Worm (Caenorhabditis elegans) whole organism, mixed stage, embryonic: ENCODE results near the gene F23B12.4.

ENCODE experiments used
- bed-3 ChIP-seq: fragments of 200-800 bp; sonication (Bioruptor generic); optimal IDR thresholded peaks from 3 replicates; lab custom pipeline; 2018; ENCODE audit warnings: mild to moderate bottlenecking, missing genetic modification characterization, moderate library complexity, missing compliant biosample characterization
- blmp-1 ChIP-seq: fragments of 150-350 bp; optimal IDR thresholded peaks from 2 replicates; lab custom pipeline; 2014; ENCODE audit warnings: missing biosample characterization, missing genetic modification characterization
- ceh-39 ChIP-seq: fragments of 150-350 bp; optimal IDR thresholded peaks from 2 replicates; lab custom pipeline; 2014; ENCODE audit warnings: missing biosample characterization, missing genetic modification characterization
- ceh-43 ChIP-seq: fragments of 200-800 bp; sonication (Bioruptor generic); optimal IDR thresholded peaks from 2 replicates; lab custom pipeline; 2018; ENCODE audit warnings: mild to moderate bottlenecking, missing genetic modification characterization, moderate library complexity, missing compliant biosample characterization
- ces-1 ChIP-seq: fragments of 150-350 bp; optimal IDR thresholded peaks from 2 replicates; lab custom pipeline; 2014; ENCODE audit warnings: missing biosample characterization, missing genetic modification reagents, missing genetic modification characterization
- elt-1 ChIP-seq: sonication (generic microtip); optimal IDR thresholded peaks from 2 replicates; lab custom pipeline; 2017; ENCODE audit warnings: missing genetic modification characterization, mild to moderate bottlenecking, missing compliant biosample characterization, antibody characterized with exemption, moderate library complexity, borderline replicate concordance; ENCODE audit not compliant: insufficient read depth
- elt-3 ChIP-seq: fragments of 150-350 bp; optimal IDR thresholded peaks from 2 replicates; lab custom pipeline; 2014; ENCODE audit warnings: missing biosample characterization, missing genetic modification characterization
- flh-1 ChIP-seq: fragments of 200-800 bp; sonication (Bioruptor generic); optimal IDR thresholded peaks from 2 replicates; lab custom pipeline; 2018; ENCODE audit warnings: mild to moderate bottlenecking, missing genetic modification characterization, moderate library complexity, missing compliant biosample characterization
- ham-2 ChIP-seq: fragments of 200-800 bp; sonication (Bioruptor generic); optimal IDR thresholded peaks from 2 replicates; lab custom pipeline; 2018; ENCODE audit warnings: mild to moderate bottlenecking, missing genetic modification characterization, missing compliant biosample characterization
- hlh-1 ChIP-seq: fragments of 150-350 bp; optimal IDR thresholded peaks from 2 replicates; lab custom pipeline; 2014; ENCODE audit warnings: missing biosample characterization, missing genetic modification reagents, missing genetic modification characterization
- lin-13 ChIP-seq: fragments of 150-350 bp; optimal IDR thresholded peaks from 2 replicates; lab custom pipeline; 2014; ENCODE audit warnings: missing biosample characterization, missing genetic modification characterization
- lin-32 ChIP-seq: fragments of 200-800 bp; sonication (Bioruptor generic); optimal IDR thresholded peaks from 2 replicates; lab custom pipeline; 2018; ENCODE audit warnings: mild to moderate bottlenecking, missing genetic modification characterization, missing compliant biosample characterization
- lsy-2 ChIP-seq: fragments of 150-350 bp; optimal IDR thresholded peaks from 2 replicates; lab custom pipeline; 2014; ENCODE audit warnings: missing biosample characterization, missing genetic modification characterization
- mab-5 ChIP-seq: fragments of 150-350 bp; optimal IDR thresholded peaks from 2 replicates; lab custom pipeline; 2014; ENCODE audit warnings: missing biosample characterization, missing genetic modification characterization
- mep-1 ChIP-seq: fragments of 150-350 bp; optimal IDR thresholded peaks from 2 replicates; lab custom pipeline; 2017; ENCODE audit warnings: missing biosample characterization, missing genetic modification reagents, missing genetic modification characterization, inconsistent platforms
- nhr-12 ChIP-seq: fragments of 150-350 bp; optimal IDR thresholded peaks from 2 replicates; lab custom pipeline; 2014; ENCODE audit warnings: missing biosample characterization, missing genetic modification characterization
- nhr-2 ChIP-seq: fragments of 150-350 bp; optimal IDR thresholded peaks from 2 replicates; lab custom pipeline; 2014; ENCODE audit warnings: missing biosample characterization, missing genetic modification characterization
- nhr-237 ChIP-seq: fragments of 150-350 bp; optimal IDR thresholded peaks from 2 replicates; lab custom pipeline; 2014; ENCODE audit warnings: missing biosample characterization, missing genetic modification characterization
- nhr-28 ChIP-seq: fragments of 150-350 bp; optimal IDR thresholded peaks from 2 replicates; lab custom pipeline; 2014; ENCODE audit warnings: missing biosample characterization, missing genetic modification characterization
- nhr-76 ChIP-seq: sonication (generic microtip); optimal IDR thresholded peaks from 2 replicates; lab custom pipeline; 2017; ENCODE audit warnings: missing biosample characterization, missing genetic modification characterization
- pha-4 ChIP-seq: fragments of 150-350 bp; optimal IDR thresholded peaks from 2 replicates; lab custom pipeline; 2018; ENCODE audit warnings: missing biosample characterization, missing genetic modification reagents, missing genetic modification characterization
- sem-2 ChIP-seq: fragments of 200-800 bp; sonication (Bioruptor generic); optimal IDR thresholded peaks from 2 replicates; lab custom pipeline; 2018; ENCODE audit warnings: mild to moderate bottlenecking, missing genetic modification characterization, missing compliant biosample characterization
- snpc-4 ChIP-seq: fragments of 150-350 bp; optimal IDR thresholded peaks from 2 replicates; lab custom pipeline; 2014; ENCODE audit warnings: missing biosample characterization, missing genetic modification characterization
- sptf-1 ChIP-seq: sonication (generic microtip); optimal IDR thresholded peaks from 2 replicates; lab custom pipeline; 2017; ENCODE audit warnings: mild to moderate bottlenecking, missing genetic modification characterization, moderate library complexity, missing compliant biosample characterization
- tbx-8 ChIP-seq: fragments of 200-800 bp; sonication (Bioruptor generic); optimal IDR thresholded peaks from 2 replicates; lab custom pipeline; 2018; ENCODE audit warnings: mild to moderate bottlenecking, missing genetic modification characterization, moderate library complexity, missing compliant biosample characterization
- unc-120 ChIP-seq: sonication (generic microtip); optimal IDR thresholded peaks from 2 replicates; lab custom pipeline; 2017; ENCODE audit warnings: missing genetic modification characterization, missing compliant biosample characterization; ENCODE audit not compliant: poor library complexity, severe bottlenecking
- unc-62 ChIP-seq: fragments of 150-350 bp; optimal IDR thresholded peaks from 2 replicates; lab custom pipeline; 2014; ENCODE audit warnings: missing biosample characterization, missing genetic modification reagents, missing genetic modification characterization
- zip-8 ChIP-seq: fragments of 150-350 bp; optimal IDR thresholded peaks from 2 replicates; lab custom pipeline; 2014; ENCODE audit warnings: missing biosample characterization, missing genetic modification characterization

The F23B12.4 gene

ce11 chrV:14405647-14406046, 35.3 kb upstream of the F23B12.4 start:
- TF ChIP-seq nhr-76 (tag; lab: Kevin White, UChicago), result no peak
- no peak for TF ChIP-seq elt-1
- TF ChIP-seq blmp-1 (tag; lab: Kevin White, UChicago), result no peak
- no peak for TF ChIP-seq hlh-1 (tag; lab: Kevin White, UChicago)

- TF ChIP-seq snpc-4 (tag; lab: Kevin White, UChicago) (no peak), mep-1 (tag; lab: Kevin White, UChicago) (no peak), flh-1 (GFP tag; lab: Kevin White, UChicago) (no peak), nhr-28 (tag; lab: Kevin White, UChicago) (no peak), ces-1 (GFP tag; lab: Kevin White, UChicago) (no peak), ceh-43 (GFP tag; lab: Kevin White, UChicago) (no peak), tbx-8 (GFP tag; lab: Kevin White, UChicago) (no peak), elt-3 (tag; lab: Kevin White, UChicago) (no peak), blmp-1 (tag; lab: Kevin White, UChicago) (no peak)
Measured at ce11 chrV:14408774-14409173, 32.2 kb upstream of the F23B12.4 start, which contains the start of gene gnrr-2. Gene gnrr-2, plus strand, starts transcription at chrV:14409074.

DNA sequence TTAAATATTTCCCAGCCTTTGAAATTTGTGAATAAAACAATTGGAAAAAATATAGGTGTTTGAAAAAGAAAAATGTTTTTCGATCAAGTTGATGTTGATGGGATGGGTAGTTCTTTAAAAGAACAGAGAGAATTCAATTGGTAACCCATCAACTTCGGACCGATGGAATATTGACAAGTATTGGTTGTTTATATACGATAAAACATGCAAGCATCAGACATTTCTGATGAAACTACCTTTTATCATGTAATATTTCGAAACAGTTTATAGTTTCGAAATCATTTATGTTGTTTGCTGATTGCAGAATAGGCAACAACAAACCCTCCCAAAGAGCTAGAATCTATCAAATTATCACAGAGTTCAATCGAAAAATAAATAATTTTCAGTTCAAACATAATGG, 31.0 kb upstream of the F23B12.4 start:
- TF ChIP-seq sptf-1 (tag; lab: Kevin White, UChicago) (no peak), pha-4 (tag; lab: Kevin White, UChicago) (no peak)

DNA sequence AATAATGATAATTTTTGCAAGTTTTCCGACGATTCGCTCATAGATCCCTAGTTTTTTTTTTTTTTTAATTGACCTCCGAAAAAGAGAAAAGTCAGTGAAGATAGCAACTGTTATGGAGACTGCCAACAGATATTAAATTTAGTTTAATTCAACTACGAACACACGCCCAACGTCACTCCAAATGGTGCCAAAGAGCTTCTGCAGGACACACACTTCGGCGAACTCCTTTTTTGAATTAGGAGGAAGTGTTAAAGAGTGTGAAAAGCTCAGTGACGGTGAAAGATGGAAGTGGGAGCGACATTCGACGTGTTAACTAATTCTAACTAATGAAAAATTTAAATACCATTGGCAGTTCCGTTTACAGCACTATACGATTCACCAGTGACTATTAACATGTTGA, 29.0 kb upstream of the F23B12.4 start:
- TF ChIP-seq lin-13 (no peak), zip-8 (tag; lab: Kevin White, UChicago) (no peak), ces-1 (GFP tag; lab: Kevin White, UChicago) (no peak), mep-1 (tag; lab: Kevin White, UChicago) (no peak), lsy-2 (no peak), bed-3 (GFP tag; lab: Kevin White, UChicago) (no peak), nhr-237 (tag; lab: Kevin White, UChicago) (no peak), ham-2 (GFP tag; lab: Kevin White, UChicago) (no peak)

ce11 chrV:14414032-14414431, 26.9 kb upstream of the F23B12.4 start:
- no peak for TF ChIP-seq sem-2 (GFP tag; lab: Kevin White, UChicago)
- TF ChIP-seq nhr-76 (tag; lab: Kevin White, UChicago), result no peak
- TF ChIP-seq bed-3 (GFP tag; lab: Kevin White, UChicago), result no peak
- no peak for TF ChIP-seq lin-32 (GFP tag; lab: Kevin White, UChicago)
- no peak for TF ChIP-seq blmp-1 (tag; lab: Kevin White, UChicago)
- TF ChIP-seq lin-13, result no peak
- TF ChIP-seq elt-1, result no peak
- TF ChIP-seq ceh-39 (tag; lab: Kevin White, UChicago), result no peak
- no peak for TF ChIP-seq elt-3 (tag; lab: Kevin White, UChicago)
- TF ChIP-seq pha-4 (tag; lab: Kevin White, UChicago), result no peak
- no peak for TF ChIP-seq ces-1 (GFP tag; lab: Kevin White, UChicago)
- no peak for TF ChIP-seq nhr-12
- no peak for TF ChIP-seq snpc-4 (tag; lab: Kevin White, UChicago)
- TF ChIP-seq sptf-1 (tag; lab: Kevin White, UChicago), result no peak
- no peak for TF ChIP-seq unc-62 (GFP tag; lab: Kevin White, UChicago)
- no peak for TF ChIP-seq nhr-237 (tag; lab: Kevin White, UChicago)
- no peak for TF ChIP-seq unc-120 (tag; lab: Kevin White, UChicago)
- TF ChIP-seq mab-5 (tag; lab: Kevin White, UChicago), result no peak
- TF ChIP-seq nhr-2 (tag; lab: Kevin White, UChicago), result no peak
- TF ChIP-seq, all 35 proteins: peak for 0

DNA sequence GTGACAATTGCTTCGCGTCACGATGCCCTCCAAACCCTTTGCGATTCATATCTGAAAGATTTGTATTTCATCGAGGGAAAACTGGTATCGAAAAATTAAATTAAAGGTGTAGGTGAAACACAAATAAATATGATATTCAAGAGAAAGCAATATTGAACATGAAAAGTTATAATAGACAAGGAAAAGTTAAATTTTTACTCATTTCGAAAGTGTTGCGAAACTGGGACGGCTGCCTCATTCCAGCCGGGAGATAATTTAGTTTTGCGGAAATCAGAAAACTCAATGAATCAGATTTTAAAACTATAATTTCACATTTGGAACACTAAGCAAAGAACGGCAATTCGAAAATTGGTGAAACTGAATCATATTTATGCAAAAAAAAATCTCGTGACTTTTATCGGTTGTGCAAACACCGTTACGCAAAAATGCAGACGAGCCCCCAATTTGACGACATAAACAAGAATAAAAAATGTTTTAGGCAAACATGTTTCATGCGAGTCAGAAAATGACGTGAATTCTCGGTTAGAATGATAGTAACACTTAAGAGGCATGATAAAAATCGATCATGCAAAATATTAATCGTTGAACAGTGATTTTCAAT, 25.9 kb upstream of the F23B12.4 start, which contains the start of the genes nxf-1 and C15H11.11:
nxf-1 (minus strand) TSS at position 51 of the 601 bp plus-strand sequence.
C15H11.11 (plus strand) TSS at position 536 of the 601 bp plus-strand sequence.
- TF ChIP-seq snpc-4 (tag; lab: Kevin White, UChicago) (no peak), ces-1 (GFP tag; lab: Kevin White, UChicago) (peak; percentile 56), pha-4 (tag; lab: Kevin White, UChicago) (peak; percentile 13), ceh-39 (tag; lab: Kevin White, UChicago) (peak; percentile 94)
